Fruit fly (Drosophila melanogaster) whole organism, prepupa: ENCODE results near the gene ocn.

Source experiments
- CG10669 ChIP-seq: fragments of 200-800 bp; sonication (Bioruptor generic); optimal IDR thresholded peaks from 3 replicates; lab custom pipeline; 2018; ENCODE audit warnings: missing biosample characterization, mild to moderate bottlenecking, missing genetic modification characterization, moderate library complexity
- CG11294 ChIP-seq: fragments of 200-800 bp; sonication (Bioruptor generic); IDR thresholded peaks from 2 replicates; pipeline ENCODE4 v1.3.6; 2022; ENCODE audit warnings: missing biosample characterization, missing genetic modification characterization
- CG11762 ChIP-seq: fragments of 200-800 bp; sonication (Bioruptor generic); optimal IDR thresholded peaks from 3 replicates; lab custom pipeline; 2016; ENCODE audit warnings: missing biosample characterization, missing genetic modification characterization; ENCODE audit not compliant: insufficient read depth
- CG11902 ChIP-seq: fragments of 200-800 bp; sonication (Bioruptor generic); optimal IDR thresholded peaks from 3 replicates; lab custom pipeline; 2016; ENCODE audit warnings: missing biosample characterization, missing genetic modification characterization
- CG15336 ChIP-seq: fragments of 200-800 bp; sonication (Bioruptor generic); IDR thresholded peaks from 2 replicates; pipeline ENCODE4 v1.3.6; 2022; ENCODE audit warnings: missing biosample characterization, missing genetic modification characterization
- CG16779 ChIP-seq: fragments of 200-800 bp; sonication (Bioruptor generic); optimal IDR thresholded peaks from 3 replicates; lab custom pipeline; 2017; ENCODE audit warnings: missing biosample characterization, mild to moderate bottlenecking, missing genetic modification characterization
- CG3032 ChIP-seq: fragments of 200-800 bp; optimal IDR thresholded peaks from 2 replicates; lab custom pipeline; 2019; ENCODE audit warnings: missing biosample characterization, mild to moderate bottlenecking, missing genetic modification characterization, moderate library complexity
- CG31627 ChIP-seq: fragments of 200-800 bp; sonication (Bioruptor generic); optimal IDR thresholded peaks from 3 replicates; lab custom pipeline; 2016; ENCODE audit warnings: missing biosample characterization, missing genetic modification characterization
- CG34406 ChIP-seq: fragments of 200-800 bp; sonication (Bioruptor generic); optimal IDR thresholded peaks from 3 replicates; lab custom pipeline; 2016; ENCODE audit warnings: missing biosample characterization, missing genetic modification characterization
- CG6792 ChIP-seq: fragments of 200-800 bp; sonication (Bioruptor generic); optimal IDR thresholded peaks from 3 replicates; lab custom pipeline; 2016; ENCODE audit warnings: missing biosample characterization, missing genetic modification characterization
- CG7368 ChIP-seq: fragments of 200-800 bp; sonication (Bioruptor generic); optimal IDR thresholded peaks from 3 replicates; lab custom pipeline; 2016; ENCODE audit warnings: missing biosample characterization, missing genetic modification characterization
- CG9139 ChIP-seq: fragments of 200-800 bp; sonication (Bioruptor generic); optimal IDR thresholded peaks from 3 replicates; lab custom pipeline; 2017; ENCODE audit warnings: missing biosample characterization, mild to moderate bottlenecking, missing genetic modification characterization
- Eip75B ChIP-seq: fragments of 200-800 bp; sonication (Bioruptor generic); optimal IDR thresholded peaks from 3 replicates; lab custom pipeline; 2016; ENCODE audit warnings: missing biosample characterization, missing genetic modification characterization
- Eip78C ChIP-seq: fragments of 200-800 bp; sonication (Bioruptor generic); peaks from one replicate; lab custom pipeline; 2016; ENCODE audit warnings: missing biosample characterization, missing genetic modification characterization
- Ets21C ChIP-seq: fragments of 200-800 bp; sonication (Bioruptor generic); optimal IDR thresholded peaks from 3 replicates; lab custom pipeline; 2016; ENCODE audit warnings: missing biosample characterization, missing genetic modification characterization
- Ets96B ChIP-seq: fragments of 200-800 bp; optimal IDR thresholded peaks from 2 replicates; lab custom pipeline; 2019; ENCODE audit warnings: missing biosample characterization, mild to moderate bottlenecking, missing genetic modification characterization, moderate library complexity
- Gug ChIP-seq: fragments of 200-800 bp; sonication (Bioruptor generic); IDR thresholded peaks from 2 replicates; pipeline ENCODE4 v1.3.6; 2022; ENCODE audit warnings: missing biosample characterization, missing genetic modification characterization
- Hr38 ChIP-seq: sonication (Bioruptor generic); optimal IDR thresholded peaks from 2 replicates; lab custom pipeline; 2016; ENCODE audit warnings: missing biosample characterization, missing genetic modification characterization
- Hr39 ChIP-seq: fragments of 200-800 bp; sonication (Bioruptor generic); optimal IDR thresholded peaks from 2 replicates; lab custom pipeline; 2016; ENCODE audit warnings: missing biosample characterization, missing genetic modification characterization
- OdsH ChIP-seq: fragments of 200-800 bp; sonication (Bioruptor generic); optimal IDR thresholded peaks from 3 replicates; lab custom pipeline; 2016; ENCODE audit warnings: missing biosample characterization, missing genetic modification characterization
- Sox102F ChIP-seq: fragments of 200-800 bp; sonication (Bioruptor generic); optimal IDR thresholded peaks from 2 replicates; lab custom pipeline; 2016; ENCODE audit warnings: missing biosample characterization, mild to moderate bottlenecking, missing genetic modification characterization
- Sox14 ChIP-seq: fragments of 200-800 bp; sonication (Bioruptor generic); optimal IDR thresholded peaks from 3 replicates; lab custom pipeline; 2016; ENCODE audit warnings: missing biosample characterization, missing genetic modification characterization
- Sox15 ChIP-seq: fragments of 200-800 bp; sonication (Bioruptor generic); optimal IDR thresholded peaks from 3 replicates; lab custom pipeline; 2016; ENCODE audit warnings: missing biosample characterization, missing genetic modification characterization
- achi ChIP-seq: fragments of 200-800 bp; sonication (Bioruptor generic); optimal IDR thresholded peaks from 3 replicates; lab custom pipeline; 2016; ENCODE audit warnings: missing biosample characterization, missing genetic modification characterization
- dsx ChIP-seq: fragments of 200-800 bp; optimal IDR thresholded peaks from 3 replicates; lab custom pipeline; 2019; ENCODE audit warnings: missing biosample characterization, mild to moderate bottlenecking, missing genetic modification characterization, moderate library complexity; ENCODE audit not compliant: poor library complexity, severe bottlenecking
- esn ChIP-seq: fragments of 200-800 bp; sonication (Bioruptor generic); optimal IDR thresholded peaks from 2 replicates; lab custom pipeline; 2016; ENCODE audit warnings: missing biosample characterization, mild to moderate bottlenecking, missing genetic modification characterization, moderate library complexity
- fd85E ChIP-seq: fragments of 200-800 bp; sonication (Bioruptor generic); optimal IDR thresholded peaks from 3 replicates; lab custom pipeline; 2016; ENCODE audit warnings: missing biosample characterization, missing genetic modification characterization
- fkh ChIP-seq: fragments of 200-800 bp; sonication (Bioruptor generic); optimal IDR thresholded peaks from 3 replicates; lab custom pipeline; 2017; ENCODE audit warnings: missing biosample characterization, mild to moderate bottlenecking, missing genetic modification characterization, moderate library complexity
- lz ChIP-seq: fragments of 200-800 bp; sonication (Bioruptor generic); optimal IDR thresholded peaks from 3 replicates; lab custom pipeline; 2016; ENCODE audit warnings: missing biosample characterization, missing genetic modification characterization
- net ChIP-seq: fragments of 200-800 bp; sonication (Bioruptor generic); optimal IDR thresholded peaks from 3 replicates; lab custom pipeline; 2016; ENCODE audit warnings: missing biosample characterization, missing genetic modification characterization
- pdm3 ChIP-seq: fragments of 200-800 bp; sonication (Bioruptor generic); optimal IDR thresholded peaks from 3 replicates; lab custom pipeline; 2016; ENCODE audit warnings: missing biosample characterization, missing genetic modification characterization
- salr ChIP-seq, 2 experiments: fragments of 200-800 bp; sonication (Bioruptor generic); optimal IDR thresholded peaks; 3 replicates each; lab custom pipeline; 2016 to 2018; ENCODE audit warnings: missing biosample characterization in 2 of 2, missing genetic modification characterization in 2 of 2, mild to moderate bottlenecking in 1 of 2
- spab ChIP-seq: fragments of 200-800 bp; sonication (Bioruptor generic); optimal IDR thresholded peaks from 2 replicates; lab custom pipeline; 2017; ENCODE audit warnings: missing biosample characterization, mild to moderate bottlenecking, missing genetic modification characterization, missing genetic modification reagents
- ss ChIP-seq, 2 experiments: fragments of 200-800 bp; sonication (Bioruptor generic); optimal IDR thresholded peaks; 2 replicates in 1 of 2; 3 replicates in 1 of 2; lab custom pipeline; 2017 to 2018; ENCODE audit warnings: mild to moderate bottlenecking in 2 of 2, missing biosample characterization in 2 of 2, missing genetic modification characterization in 2 of 2, moderate library complexity in 1 of 2
- svp ChIP-seq: fragments of 200-800 bp; sonication (Bioruptor generic); peaks from one replicate; lab custom pipeline; 2016; ENCODE audit warnings: missing biosample characterization, missing genetic modification characterization

The ocn gene

dm6 chr3R:30043139-30043744, 5.7 kb upstream of the ocn start, which contains the start of gene Sry-delta (continued):
- no peak for TF ChIP-seq CG11294 (GFP tag; lab: Robert Waterston, UW)
- no peak for TF ChIP-seq achi (GFP tag; lab: Kevin White, UChicago)
- TF ChIP-seq CG10669 (GFP tag; lab: Kevin White, UChicago): no peak
- no peak for TF ChIP-seq Sox102F (GFP tag; lab: Kevin White, UChicago)
- TF ChIP-seq svp: no peak
- peak; percentile 48 for TF ChIP-seq CG34406 (GFP tag; lab: Kevin White, UChicago)
- TF ChIP-seq fd85E (GFP tag; lab: Kevin White, UChicago): no peak
- TF ChIP-seq Eip75B (GFP tag; lab: Kevin White, UChicago): no peak
- no peak for TF ChIP-seq spab
- TF ChIP-seq Ets21C (GFP tag; lab: Kevin White, UChicago): no peak
- no peak for TF ChIP-seq CG7368 (GFP tag; lab: Kevin White, UChicago)
- TF ChIP-seq Ets96B (tag; lab: Kevin White, UChicago): no peak
- peak; percentile 84 for TF ChIP-seq CG31627 (GFP tag; lab: Kevin White, UChicago)
- peak in 1 of 2 experiments; percentile 46 for TF ChIP-seq salr (GFP tag; optimal IDR thresholded peaks at IDR 0.05; lab: Kevin White, UChicago)
- TF ChIP-seq CG9139 (GFP tag; lab: Kevin White, UChicago): no peak
- TF ChIP-seq Hr38: no peak
- TF ChIP-seq Eip78C (GFP tag; lab: Kevin White, UChicago): peak; percentile 21
- TF ChIP-seq Hr39 (GFP tag; lab: Kevin White, UChicago): peak; percentile 81
- TF ChIP-seq CG16779 (tag; lab: Kevin White, UChicago): no peak
- TF ChIP-seq fkh: peak; percentile 61
- TF ChIP-seq, all 60 proteins: peak for 18

- TF ChIP-seq CG11902 (GFP tag; lab: Kevin White, UChicago): no peak
- TF ChIP-seq ss (GFP tag; optimal IDR thresholded peaks at IDR 0.05; lab: Kevin White, UChicago): no peak
- TF ChIP-seq pdm3 (GFP tag; lab: Kevin White, UChicago): no peak
- no peak for TF ChIP-seq Ets96B (tag; lab: Kevin White, UChicago)
- TF ChIP-seq OdsH (GFP tag; lab: Kevin White, UChicago): no peak
Observed at dm6 chr3R:30040879-30041278, 3.3 kb upstream of the ocn start.

- TF ChIP-seq pdm3 (GFP tag; lab: Kevin White, UChicago) (no peak), Sox102F (GFP tag; lab: Kevin White, UChicago) (no peak), CG31627 (GFP tag; lab: Kevin White, UChicago) (no peak), CG11762 (GFP tag; lab: Kevin White, UChicago) (no peak), CG10669 (GFP tag; lab: Kevin White, UChicago) (no peak), esn (GFP tag; lab: Kevin White, UChicago) (peak; percentile 45), dsx (GFP tag; lab: Kevin White, UChicago) (peak; percentile 91), CG3032 (peak; percentile 18), achi (GFP tag; lab: Kevin White, UChicago) (no peak)
Observed at dm6 chr3R:30039494-30039893, 2.0 kb upstream of the ocn start, which contains the start of the genes janA, Sry-alpha and Sry-beta. TSS of gene janA (minus strand) at chr3R:30039533. TSS of gene Sry-alpha (plus strand) at chr3R:30039719. TSS of gene Sry-beta (plus strand) at chr3R:30039719.

dm6 chr3R:30038628-30039027, 1.1 kb upstream of the ocn start, which contains the start of gene janB:
TSS of gene janB (minus strand) at chr3R:30038728.
- no peak for TF ChIP-seq OdsH (GFP tag; lab: Kevin White, UChicago)
- no peak for TF ChIP-seq CG3032
- no peak for TF ChIP-seq CG16779 (tag; lab: Kevin White, UChicago)
- TF ChIP-seq esn (GFP tag; lab: Kevin White, UChicago): no peak
- TF ChIP-seq lz: no peak
- TF ChIP-seq net (GFP tag; lab: Kevin White, UChicago): no peak
- no peak for TF ChIP-seq Sox14
- TF ChIP-seq CG10669 (GFP tag; lab: Kevin White, UChicago): no peak
- TF ChIP-seq achi (GFP tag; lab: Kevin White, UChicago): no peak
- no peak for TF ChIP-seq CG7368 (GFP tag; lab: Kevin White, UChicago)
- TF ChIP-seq CG6792 (GFP tag; lab: Kevin White, UChicago): no peak
- TF ChIP-seq CG15336 (GFP tag; lab: Robert Waterston, UW): no peak
- TF ChIP-seq Sox102F (GFP tag; lab: Kevin White, UChicago): no peak
- TF ChIP-seq spab: no peak
- TF ChIP-seq pdm3 (GFP tag; lab: Kevin White, UChicago): no peak
- TF ChIP-seq Gug (GFP tag; lab: Robert Waterston, UW): no peak
- TF ChIP-seq svp: no peak
- no peak for TF ChIP-seq Eip75B (GFP tag; lab: Kevin White, UChicago)
- TF ChIP-seq Sox15 (GFP tag; lab: Kevin White, UChicago): no peak
